Worm (Caenorhabditis elegans) whole organism, L3 larva: ENCODE data around the gene exc-7.
A peak's percentile ranks its signal among the peaks of the same experiment; 100 is the strongest.

Experiments used
- aly-2 ChIP-seq: fragments of 150-350 bp; optimal IDR thresholded peaks from 2 replicates; lab custom pipeline; 2014; ENCODE audit warnings: missing biosample characterization, missing genetic modification characterization
- ama-1 ChIP-seq: fragments of 150-350 bp; optimal IDR thresholded peaks from 2 replicates; lab custom pipeline; 2018
- ceh-82 ChIP-seq: fragments of 150-350 bp; optimal IDR thresholded peaks from 2 replicates; lab custom pipeline; 2014; ENCODE audit warnings: missing biosample characterization, missing genetic modification characterization
- egl-27 ChIP-seq: sonication (generic microtip); optimal IDR thresholded peaks from 4 replicates; lab custom pipeline; 2017; ENCODE audit warnings: missing biosample characterization, missing genetic modification reagents, missing genetic modification characterization
- fos-1 ChIP-seq: fragments of 150-350 bp; optimal IDR thresholded peaks from 2 replicates; lab custom pipeline; 2014; ENCODE audit warnings: missing biosample characterization, missing genetic modification characterization
- nhr-76 ChIP-seq: fragments of 150-350 bp; sonication (generic microtip); optimal IDR thresholded peaks from 5 replicates; lab custom pipeline; 2014; ENCODE audit warnings: missing biosample characterization, missing genetic modification characterization
- pqm-1 ChIP-seq: fragments of 150-350 bp; optimal IDR thresholded peaks from 2 replicates; lab custom pipeline; 2017; ENCODE audit warnings: missing biosample characterization, missing genetic modification characterization, inconsistent platforms
- tbx-2 ChIP-seq: sonication (generic microtip); optimal IDR thresholded peaks from 2 replicates; lab custom pipeline; 2016; ENCODE audit warnings: mild to moderate bottlenecking, missing genetic modification characterization, missing compliant biosample characterization
- unc-62 ChIP-seq: fragments of 150-350 bp; sonication (generic microtip); optimal IDR thresholded peaks from 4 replicates; lab custom pipeline; 2014; ENCODE audit warnings: missing biosample characterization, missing genetic modification reagents, missing genetic modification characterization

DNA sequence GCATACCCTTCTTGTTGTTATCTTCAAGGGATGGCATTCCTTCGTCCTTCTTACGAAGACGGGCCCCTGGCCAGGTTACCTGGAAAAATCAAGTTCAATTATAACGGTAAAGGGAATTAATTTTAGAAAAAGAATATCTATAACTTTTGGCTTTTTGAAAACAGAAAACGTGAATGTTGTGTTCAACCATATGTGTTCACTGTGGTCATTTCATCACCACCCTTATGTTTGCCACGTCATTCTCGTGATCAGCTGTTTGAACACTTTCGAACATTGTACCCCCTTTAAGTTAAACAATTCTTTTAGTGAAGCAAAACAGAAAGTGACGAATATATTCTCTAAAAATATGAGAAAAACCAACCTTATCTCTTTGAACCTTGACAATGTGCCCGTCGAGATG is 43.0 kb downstream of the exc-7 start:
- TF ChIP-seq aly-2 (tag; lab: Kevin White, UChicago) (no peak), ama-1 (lab: Kevin White, UChicago) (peak; percentile 42), unc-62 (GFP tag; lab: Kevin White, UChicago) (no peak), egl-27 (tag; lab: Kevin White, UChicago) (no peak), pqm-1 (tag; lab: Kevin White, UChicago) (no peak), ceh-82 (tag; lab: Kevin White, UChicago) (no peak), fos-1 (tag; lab: Kevin White, UChicago) (no peak), nhr-76 (tag; lab: Kevin White, UChicago) (no peak), tbx-2 (tag; lab: Kevin White, UChicago) (no peak)
